Worm (Caenorhabditis elegans) whole organism, L4/young adult: ENCODE data around the gene ndub-3.

Source experiments
- W03F9.2 ChIP-seq: fragments of 150-350 bp; optimal IDR thresholded peaks from 2 replicates; lab custom pipeline; 2014; ENCODE audit warnings: missing biosample characterization, missing genetic modification characterization
- dao-5 ChIP-seq: sonication (generic microtip); optimal IDR thresholded peaks from 2 replicates; lab custom pipeline; 2016; ENCODE audit warnings: missing genotype, missing genetic modification characterization, moderate library complexity, missing compliant biosample characterization
- him-1 ChIP-seq: sonication (generic microtip); optimal IDR thresholded peaks from 2 replicates; lab custom pipeline; 2016; ENCODE audit warnings: missing genotype, missing genetic modification reagents, missing genetic modification characterization, missing compliant biosample characterization

DNA sequence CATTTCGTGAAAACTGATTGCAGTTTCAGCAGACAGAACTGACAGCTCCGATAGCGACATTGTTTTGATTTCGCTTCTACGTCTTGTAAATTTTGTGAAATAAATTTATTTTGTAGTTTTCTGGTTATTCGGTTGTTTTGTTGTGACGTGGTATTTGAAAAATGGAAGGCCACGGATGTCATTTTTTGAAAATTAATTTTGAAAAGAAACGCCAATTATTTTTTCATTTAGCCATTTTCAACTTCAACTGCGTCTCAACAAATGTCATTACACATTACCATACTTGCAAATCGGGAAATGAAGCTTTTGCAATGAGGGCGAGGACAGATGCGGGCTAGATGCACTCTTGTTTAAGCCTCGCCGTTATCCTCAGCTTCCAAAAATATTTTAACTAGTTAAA, 23.3 kb upstream of the ndub-3 start, which contains the start of gene C18E9.8:
- TF ChIP-seq W03F9.2 (tag; lab: Kevin White, UChicago) (no peak), dao-5 (tag; lab: Kevin White, UChicago) (no peak), him-1 (tag; lab: Kevin White, UChicago) (no peak)
